Worm (Caenorhabditis elegans) whole organism, late embryonic: ENCODE data around the gene cdc-25.2.

ENCODE experiments used
- C38D4.7 ChIP-seq: fragments of 200-800 bp; sonication (Bioruptor generic); optimal IDR thresholded peaks from 2 replicates; lab custom pipeline; 2018; ENCODE audit warnings: mild to moderate bottlenecking, missing genetic modification characterization, moderate library complexity, missing compliant biosample characterization
- K02D7.2 ChIP-seq: sonication (generic microtip); optimal IDR thresholded peaks from 2 replicates; lab custom pipeline; 2017; ENCODE audit warnings: mild to moderate bottlenecking, missing genetic modification characterization, missing compliant biosample characterization
- K09A11.1 ChIP-seq: sonication (generic microtip); optimal IDR thresholded peaks from 2 replicates; lab custom pipeline; 2017; ENCODE audit warnings: antibody characterized with exemption, mild to moderate bottlenecking, missing genetic modification characterization, missing compliant biosample characterization; ENCODE audit not compliant: insufficient read depth
- ahr-1 ChIP-seq: sonication (generic microtip); optimal IDR thresholded peaks from 2 replicates; lab custom pipeline; 2016; ENCODE audit warnings: missing genetic modification characterization, missing compliant biosample characterization
- ceh-19 ChIP-seq: fragments of 200-800 bp; sonication (Bioruptor generic); optimal IDR thresholded peaks from 2 replicates; lab custom pipeline; 2018; ENCODE audit warnings: mild to moderate bottlenecking, missing genetic modification characterization, missing compliant biosample characterization
- ceh-2 ChIP-seq: sonication (generic microtip); optimal IDR thresholded peaks from 2 replicates; lab custom pipeline; 2016; ENCODE audit warnings: missing genotype, missing genetic modification characterization, missing compliant biosample characterization
- ceh-6 ChIP-seq: fragments of 200-800 bp; sonication (Bioruptor generic); optimal IDR thresholded peaks from 2 replicates; lab custom pipeline; 2018; ENCODE audit warnings: mild to moderate bottlenecking, missing genetic modification characterization, missing compliant biosample characterization
- che-1 ChIP-seq: sonication (generic microtip); optimal IDR thresholded peaks from 2 replicates; lab custom pipeline; 2016; ENCODE audit warnings: mild to moderate bottlenecking, missing genetic modification characterization, missing compliant biosample characterization
- dmd-4 ChIP-seq: sonication (generic microtip); optimal IDR thresholded peaks from 2 replicates; lab custom pipeline; 2016; ENCODE audit warnings: borderline replicate concordance, missing genetic modification characterization, missing compliant biosample characterization
- ets-4 ChIP-seq: sonication (generic microtip); optimal IDR thresholded peaks from 2 replicates; lab custom pipeline; 2016; ENCODE audit warnings: missing genetic modification characterization, missing compliant biosample characterization
- eyg-1 ChIP-seq: sonication (generic microtip); optimal IDR thresholded peaks from 2 replicates; lab custom pipeline; 2016; ENCODE audit warnings: missing genotype, missing genetic modification characterization, missing compliant biosample characterization
- fkh-10 ChIP-seq: fragments of 150-350 bp; optimal IDR thresholded peaks from 2 replicates; lab custom pipeline; 2014; ENCODE audit warnings: missing biosample characterization, missing genetic modification reagents, missing genetic modification characterization
- gmeb-2 ChIP-seq: sonication (generic microtip); optimal IDR thresholded peaks from 2 replicates; lab custom pipeline; 2016; ENCODE audit warnings: missing genetic modification characterization, inconsistent platforms, missing compliant biosample characterization
- hlh-30 ChIP-seq: sonication (generic microtip); optimal IDR thresholded peaks from 2 replicates; lab custom pipeline; 2017; ENCODE audit warnings: antibody characterized with exemption, missing genetic modification characterization, missing compliant biosample characterization; ENCODE audit not compliant: insufficient read depth
- hlh-6 ChIP-seq: sonication (generic microtip); optimal IDR thresholded peaks from 2 replicates; lab custom pipeline; 2016; ENCODE audit warnings: missing genotype, missing genetic modification characterization, missing compliant biosample characterization
- hlh-8 ChIP-seq: sonication (generic microtip); optimal IDR thresholded peaks from 2 replicates; lab custom pipeline; 2016; ENCODE audit warnings: missing genotype, missing genetic modification characterization, missing compliant biosample characterization
- madf-2 ChIP-seq: sonication (generic microtip); optimal IDR thresholded peaks from 2 replicates; lab custom pipeline; 2017; ENCODE audit warnings: missing genetic modification characterization, missing compliant biosample characterization
- nfya-1 ChIP-seq: sonication (generic microtip); optimal IDR thresholded peaks from 2 replicates; lab custom pipeline; 2017; ENCODE audit warnings: missing genetic modification characterization, mild to moderate bottlenecking, missing compliant biosample characterization, antibody characterized with exemption, moderate library complexity
- nhr-11 ChIP-seq: fragments of 150-350 bp; optimal IDR thresholded peaks from 2 replicates; lab custom pipeline; 2014; ENCODE audit warnings: missing biosample characterization, missing genetic modification characterization
- npax-4 ChIP-seq: sonication (generic microtip); optimal IDR thresholded peaks from 2 replicates; lab custom pipeline; 2016; ENCODE audit warnings: missing genetic modification characterization, missing compliant biosample characterization
- pax-1 ChIP-seq: fragments of 150-350 bp; optimal IDR thresholded peaks from 2 replicates; lab custom pipeline; 2014; ENCODE audit warnings: missing biosample characterization, missing genetic modification characterization
- pha-2 ChIP-seq: sonication (generic microtip); optimal IDR thresholded peaks from 2 replicates; lab custom pipeline; 2017; ENCODE audit warnings: mild to moderate bottlenecking, missing genetic modification characterization, missing compliant biosample characterization
- pha-4 ChIP-seq: fragments of 150-350 bp; optimal IDR thresholded peaks from 2 replicates; lab custom pipeline; 2018; ENCODE audit warnings: missing biosample characterization, missing genetic modification reagents, missing genetic modification characterization
- pqm-1 ChIP-seq: sonication (generic microtip); optimal IDR thresholded peaks from 2 replicates; lab custom pipeline; 2016; ENCODE audit warnings: missing genetic modification characterization, missing compliant biosample characterization
- pros-1 ChIP-seq: fragments of 150-350 bp; optimal IDR thresholded peaks from 2 replicates; lab custom pipeline; 2014; ENCODE audit warnings: missing biosample characterization, missing genetic modification reagents, missing genetic modification characterization
- ref-2 ChIP-seq: sonication (generic microtip); optimal IDR thresholded peaks from 2 replicates; lab custom pipeline; 2016; ENCODE audit warnings: missing genetic modification characterization, missing compliant biosample characterization
- rnt-1 ChIP-seq: sonication (generic microtip); optimal IDR thresholded peaks from 2 replicates; lab custom pipeline; 2016; ENCODE audit warnings: missing genetic modification characterization, missing compliant biosample characterization
- sox-2 ChIP-seq: fragments of 200-800 bp; sonication (Bioruptor generic); IDR thresholded peaks from 2 replicates; pipeline ENCODE4 v1.3.6; 2022; ENCODE audit warnings: missing genetic modification reagents, missing genetic modification characterization, missing compliant biosample characterization
- syd-9 ChIP-seq: sonication (generic microtip); optimal IDR thresholded peaks from 2 replicates; lab custom pipeline; 2016; ENCODE audit warnings: mild to moderate bottlenecking, missing genetic modification characterization, moderate library complexity, missing compliant biosample characterization
- tbx-7 ChIP-seq: sonication (generic microtip); optimal IDR thresholded peaks from 2 replicates; lab custom pipeline; 2016; ENCODE audit warnings: missing genotype, missing genetic modification characterization, missing compliant biosample characterization
- unc-3 ChIP-seq, 2 experiments: fragments of 200-800 bp in 1 of 2; sonication (Bioruptor generic) in 1 of 2; sonication (generic microtip) in 1 of 2; conservative IDR thresholded peaks in 1 of 2; optimal IDR thresholded peaks in 1 of 2; 2 replicates each; pipeline versions ENCODE4 v1.3.6 to Lab custom; 2016 to 2022; ENCODE audit warnings: missing compliant biosample characterization in 2 of 2, missing genetic modification characterization in 2 of 2, missing genetic modification reagents in 1 of 2
- unc-42 ChIP-seq: sonication (generic microtip); optimal IDR thresholded peaks from 2 replicates; lab custom pipeline; 2016; ENCODE audit warnings: missing genotype, missing genetic modification characterization, missing compliant biosample characterization
- unc-55 ChIP-seq: sonication (generic microtip); optimal IDR thresholded peaks from 2 replicates; lab custom pipeline; 2017; ENCODE audit warnings: missing biosample characterization, missing genetic modification reagents, missing genetic modification characterization
- zip-5 ChIP-seq: sonication (generic microtip); optimal IDR thresholded peaks from 2 replicates; lab custom pipeline; 2016; ENCODE audit warnings: missing genetic modification characterization, missing compliant biosample characterization

The cdc-25.2 gene

ce11 chrV:1578572-1579230 is 11.8 kb downstream of the cdc-25.2 start:
- no peak for TF ChIP-seq madf-2
- no peak for TF ChIP-seq pha-2 (tag; lab: Kevin White, UChicago)
- TF ChIP-seq pqm-1 (tag; lab: Kevin White, UChicago), result no peak
- no peak for TF ChIP-seq K09A11.1 (tag; lab: Kevin White, UChicago)
- no peak for TF ChIP-seq pha-4 (tag; lab: Kevin White, UChicago)
- TF ChIP-seq nhr-11 (tag; lab: Kevin White, UChicago), result no peak
- TF ChIP-seq zip-5 (tag; lab: Kevin White, UChicago), result no peak
- no peak for TF ChIP-seq unc-55 (GFP tag; lab: Kevin White, UChicago)
- TF ChIP-seq dmd-4 (tag; lab: Kevin White, UChicago), result no peak
- TF ChIP-seq unc-42 (tag; lab: Kevin White, UChicago), result no peak
- no peak for TF ChIP-seq ets-4 (tag; lab: Kevin White, UChicago)
- TF ChIP-seq ceh-2 (tag; lab: Kevin White, UChicago), result no peak

ce11 chrV:1579790-1580189 is 12.9 kb downstream of the cdc-25.2 start:
- no peak for TF ChIP-seq zip-5 (tag; lab: Kevin White, UChicago)
- TF ChIP-seq rnt-1, result no peak
- no peak for TF ChIP-seq nfya-1 (tag; lab: Kevin White, UChicago)
- no peak for TF ChIP-seq pros-1
- TF ChIP-seq fkh-10 (GFP tag; lab: Kevin White, UChicago), result no peak
- TF ChIP-seq hlh-8, result no peak

ce11 chrV:1583242-1583641 is 16.4 kb downstream of the cdc-25.2 start:
- TF ChIP-seq sox-2, result no peak
- no peak for TF ChIP-seq hlh-6 (tag; lab: Kevin White, UChicago)
- TF ChIP-seq pqm-1 (tag; lab: Kevin White, UChicago), result no peak
- TF ChIP-seq K02D7.2 (tag; lab: Kevin White, UChicago), result no peak
- TF ChIP-seq syd-9 (tag; lab: Kevin White, UChicago), result no peak
- no peak for TF ChIP-seq npax-4 (tag; lab: Kevin White, UChicago)
- no peak for TF ChIP-seq ceh-6
- TF ChIP-seq hlh-8, result no peak
- no peak for TF ChIP-seq pha-4 (tag; lab: Kevin White, UChicago)
- TF ChIP-seq ceh-19 (GFP tag; lab: Kevin White, UChicago), result no peak

- TF ChIP-seq ceh-6 (no peak), che-1 (no peak), pqm-1 (tag; lab: Kevin White, UChicago) (no peak), ref-2 (tag; lab: Kevin White, UChicago) (no peak), eyg-1 (tag; lab: Kevin White, UChicago) (no peak)
- TF ChIP-seq, all 69 proteins: peak for 0
Measured at ce11 chrV:1585411-1585810, 18.5 kb downstream of the cdc-25.2 start, which contains the start of gene F16B4.7. TSS of gene F16B4.7 (plus strand) at chrV:1585711.

- no peak for TF ChIP-seq rnt-1
- no peak for TF ChIP-seq fkh-10 (GFP tag; lab: Kevin White, UChicago)
- TF ChIP-seq pqm-1 (tag; lab: Kevin White, UChicago), result no peak
- no peak for TF ChIP-seq ref-2 (tag; lab: Kevin White, UChicago)
- TF ChIP-seq tbx-7 (tag; lab: Kevin White, UChicago), result no peak
- TF ChIP-seq che-1, result no peak
- TF ChIP-seq gmeb-2 (tag; lab: Kevin White, UChicago), result no peak
- no peak for TF ChIP-seq C38D4.7 (GFP tag; lab: Kevin White, UChicago)
- no peak for TF ChIP-seq unc-3 (GFP tag; conservative IDR thresholded peaks at IDR 0.05; lab: Robert Waterston, UW)
- TF ChIP-seq unc-3 (tag; optimal IDR thresholded peaks at IDR 0.05; lab: Kevin White, UChicago), result no peak
- no peak for TF ChIP-seq ahr-1
- TF ChIP-seq hlh-6 (tag; lab: Kevin White, UChicago), result no peak
- no peak for TF ChIP-seq hlh-8
- TF ChIP-seq hlh-30 (tag; lab: Kevin White, UChicago), result no peak
- TF ChIP-seq pax-1 (tag; lab: Kevin White, UChicago), result no peak
- TF ChIP-seq unc-42 (tag; lab: Kevin White, UChicago), result no peak
Measured at ce11 chrV:1586906-1587305, 20.0 kb downstream of the cdc-25.2 start, which contains the start of gene F16B4.6. TSS of gene F16B4.6 (plus strand) at chrV:1587206.
